Worm (Caenorhabditis elegans) whole organism, L1 larva: Measurements from ENCODE around the gene mdt-11.

Source experiments
- C34B4.2 ChIP-seq: sonication (generic microtip); optimal IDR thresholded peaks from 2 replicates; lab custom pipeline; 2017; ENCODE audit warnings: mild to moderate bottlenecking, missing genetic modification characterization, missing compliant biosample characterization
- F16B12.6 ChIP-seq: fragments of 150-350 bp; optimal IDR thresholded peaks from 2 replicates; lab custom pipeline; 2014; ENCODE audit warnings: missing biosample characterization, missing genetic modification characterization
- Y116A8C.19 ChIP-seq: sonication (generic microtip); optimal IDR thresholded peaks from 2 replicates; lab custom pipeline; 2016; ENCODE audit warnings: missing compliant biosample characterization, missing genetic modification characterization, borderline replicate concordance
- aha-1 ChIP-seq: fragments of 150-350 bp; optimal IDR thresholded peaks from 2 replicates; lab custom pipeline; 2014; ENCODE audit warnings: missing biosample characterization, missing genetic modification characterization
- alr-1 ChIP-seq: fragments of 200-800 bp; sonication (Bioruptor generic); optimal IDR thresholded peaks from 2 replicates; lab custom pipeline; 2018; ENCODE audit warnings: borderline replicate concordance, mild to moderate bottlenecking, missing genetic modification characterization, missing compliant biosample characterization
- aly-2 ChIP-seq: fragments of 150-350 bp; optimal IDR thresholded peaks from 2 replicates; lab custom pipeline; 2014; ENCODE audit warnings: missing biosample characterization, missing genetic modification characterization
- ama-1 ChIP-seq: fragments of 150-350 bp; optimal IDR thresholded peaks from 2 replicates; lab custom pipeline; 2014
- blmp-1 ChIP-seq: fragments of 150-350 bp; optimal IDR thresholded peaks from 2 replicates; lab custom pipeline; 2014; ENCODE audit warnings: missing biosample characterization, missing genetic modification characterization
- ceh-82 ChIP-seq, 3 experiments: fragments of 150-350 bp in 1 of 3; sonication (generic microtip) in 2 of 3; optimal IDR thresholded peaks; 2 replicates each; lab custom pipeline; 2014 to 2017; ENCODE audit warnings: missing biosample characterization in 3 of 3, missing genetic modification characterization in 3 of 3
- ceh-88 ChIP-seq: fragments of 200-800 bp; sonication (Bioruptor generic); IDR thresholded peaks from 2 replicates; pipeline ENCODE4 v1.3.6; 2022; ENCODE audit warnings: missing genetic modification characterization, missing compliant biosample characterization
- ceh-90 ChIP-seq: sonication (generic microtip); optimal IDR thresholded peaks from 2 replicates; lab custom pipeline; 2016; ENCODE audit warnings: missing genetic modification characterization, missing compliant biosample characterization
- ces-1 ChIP-seq: fragments of 150-350 bp; optimal IDR thresholded peaks from 2 replicates; lab custom pipeline; 2014; ENCODE audit warnings: missing biosample characterization, missing genetic modification reagents, missing genetic modification characterization
- dsc-1 ChIP-seq: sonication (generic microtip); optimal IDR thresholded peaks from 2 replicates; lab custom pipeline; 2016; ENCODE audit warnings: mild to moderate bottlenecking, missing genetic modification characterization, missing compliant biosample characterization
- efl-1 ChIP-seq, 4 experiments: fragments of 150-350 bp; optimal IDR thresholded peaks in 3 of 4; peaks in 1 of 4; 1 replicate in 1 of 4; 2 replicates in 3 of 4; lab custom pipeline; 2014; ENCODE audit warnings: missing biosample characterization in 2 of 4, missing genetic modification characterization in 2 of 4, missing genetic modification reagents in 2 of 4
- efl-3 ChIP-seq: fragments of 200-800 bp; sonication (Bioruptor generic); optimal IDR thresholded peaks from 2 replicates; lab custom pipeline; 2018; ENCODE audit warnings: mild to moderate bottlenecking, missing genetic modification characterization, missing compliant biosample characterization
- egl-13 ChIP-seq: sonication (generic microtip); optimal IDR thresholded peaks from 2 replicates; lab custom pipeline; 2016; ENCODE audit warnings: missing genotype, missing genetic modification reagents, missing genetic modification characterization, missing compliant biosample characterization
- elt-2 ChIP-seq: sonication (generic microtip); optimal IDR thresholded peaks from 2 replicates; lab custom pipeline; 2016; ENCODE audit warnings: missing genetic modification characterization, mild to moderate bottlenecking, inconsistent platforms, missing compliant biosample characterization, missing genetic modification reagents
- fkh-4 ChIP-seq: sonication (generic microtip); optimal IDR thresholded peaks from 2 replicates; lab custom pipeline; 2016; ENCODE audit warnings: missing compliant biosample characterization, missing genetic modification characterization, borderline replicate concordance
- fkh-8 ChIP-seq: sonication (generic microtip); optimal IDR thresholded peaks from 2 replicates; lab custom pipeline; 2016; ENCODE audit warnings: mild to moderate bottlenecking, missing genetic modification characterization, missing compliant biosample characterization
- hlh-17 ChIP-seq: fragments of 200-800 bp; sonication (Bioruptor generic); optimal IDR thresholded peaks from 2 replicates; lab custom pipeline; 2018; ENCODE audit warnings: missing genetic modification characterization, mild to moderate bottlenecking, missing compliant biosample characterization, moderate library complexity, borderline replicate concordance
- hpl-2 ChIP-seq: fragments of 150-350 bp; optimal IDR thresholded peaks from 2 replicates; lab custom pipeline; 2014; ENCODE audit warnings: missing biosample characterization, missing genetic modification reagents, missing genetic modification characterization
- isw-1 ChIP-seq: fragments of 200-800 bp; sonication (Bioruptor generic); IDR thresholded peaks from 2 replicates; pipeline ENCODE4 v1.3.6; 2022; ENCODE audit warnings: missing genetic modification characterization, missing compliant biosample characterization
- lin-35 ChIP-seq, 2 experiments: fragments of 150-350 bp; optimal IDR thresholded peaks; 2 replicates each; lab custom pipeline; 2014; ENCODE audit warnings: missing biosample characterization in 2 of 2, missing genetic modification characterization in 2 of 2, missing genetic modification reagents in 2 of 2
- lir-3 ChIP-seq: sonication (generic microtip); optimal IDR thresholded peaks from 2 replicates; lab custom pipeline; 2016; ENCODE audit warnings: mild to moderate bottlenecking, missing genetic modification characterization, moderate library complexity, missing compliant biosample characterization; ENCODE audit not compliant: poor library complexity
- mdl-1 ChIP-seq, 2 experiments: fragments of 150-350 bp; optimal IDR thresholded peaks; 2 replicates each; lab custom pipeline; 2014 to 2017; ENCODE audit warnings: missing biosample characterization in 2 of 2, missing genetic modification characterization in 2 of 2, inconsistent platforms in 1 of 2
- mef-2 ChIP-seq: fragments of 150-350 bp; optimal IDR thresholded peaks from 2 replicates; lab custom pipeline; 2014; ENCODE audit warnings: missing biosample characterization, missing genetic modification characterization
- mep-1 ChIP-seq: fragments of 150-350 bp; optimal IDR thresholded peaks from 2 replicates; lab custom pipeline; 2014; ENCODE audit warnings: missing biosample characterization, missing genetic modification characterization
- nhr-11 ChIP-seq: fragments of 150-350 bp; optimal IDR thresholded peaks from 2 replicates; lab custom pipeline; 2014; ENCODE audit warnings: missing biosample characterization, missing genetic modification characterization
- nhr-20 ChIP-seq: sonication (generic microtip); optimal IDR thresholded peaks from 2 replicates; lab custom pipeline; 2016; ENCODE audit warnings: mild to moderate bottlenecking, missing genetic modification characterization, missing compliant biosample characterization
- nhr-28 ChIP-seq: fragments of 150-350 bp; optimal IDR thresholded peaks from 2 replicates; lab custom pipeline; 2014; ENCODE audit warnings: missing biosample characterization, missing genetic modification characterization
- nhr-77 ChIP-seq: fragments of 150-350 bp; optimal IDR thresholded peaks from 2 replicates; lab custom pipeline; 2014; ENCODE audit warnings: missing biosample characterization, missing genetic modification characterization
- nhr-84 ChIP-seq: sonication (generic microtip); optimal IDR thresholded peaks from 2 replicates; lab custom pipeline; 2017; ENCODE audit warnings: missing biosample characterization, missing genetic modification characterization
- nhr-90 ChIP-seq: sonication (generic microtip); optimal IDR thresholded peaks from 2 replicates; lab custom pipeline; 2016; ENCODE audit warnings: mild to moderate bottlenecking, missing genetic modification characterization, missing compliant biosample characterization; ENCODE audit not compliant: poor library complexity
- pqm-1 ChIP-seq: sonication (generic microtip); optimal IDR thresholded peaks from 3 replicates; lab custom pipeline; 2017; ENCODE audit warnings: missing biosample characterization, missing genetic modification characterization
- skn-1 ChIP-seq: fragments of 150-350 bp; optimal IDR thresholded peaks from 2 replicates; lab custom pipeline; 2014; ENCODE audit warnings: missing biosample characterization, missing genetic modification characterization
- snpc-4 ChIP-seq: fragments of 150-350 bp; optimal IDR thresholded peaks from 2 replicates; lab custom pipeline; 2014; ENCODE audit warnings: missing biosample characterization, missing genetic modification characterization
- sox-4 ChIP-seq: sonication (generic microtip); optimal IDR thresholded peaks from 2 replicates; lab custom pipeline; 2016; ENCODE audit warnings: missing genetic modification characterization, missing compliant biosample characterization
- sptf-1 ChIP-seq: fragments of 150-350 bp; optimal IDR thresholded peaks from 2 replicates; lab custom pipeline; 2014; ENCODE audit warnings: missing biosample characterization, missing genetic modification characterization
- sup-37 ChIP-seq: fragments of 200-800 bp; sonication (Bioruptor generic); optimal IDR thresholded peaks from 2 replicates; lab custom pipeline; 2018; ENCODE audit warnings: mild to moderate bottlenecking, missing genetic modification characterization, missing compliant biosample characterization
- tbx-2 ChIP-seq: sonication (generic microtip); optimal IDR thresholded peaks from 2 replicates; lab custom pipeline; 2016; ENCODE audit warnings: missing genetic modification characterization, missing compliant biosample characterization
- tlp-1 ChIP-seq: fragments of 150-350 bp; optimal IDR thresholded peaks from 2 replicates; lab custom pipeline; 2014; ENCODE audit warnings: missing biosample characterization, missing genetic modification characterization
- unc-130 ChIP-seq: fragments of 150-350 bp; optimal IDR thresholded peaks from 2 replicates; lab custom pipeline; 2017; ENCODE audit warnings: missing biosample characterization, missing genetic modification characterization, inconsistent platforms
- unc-30 ChIP-seq: sonication (generic microtip); optimal IDR thresholded peaks from 2 replicates; lab custom pipeline; 2017; ENCODE audit warnings: missing biosample characterization, missing genetic modification characterization
- unc-62 ChIP-seq: fragments of 150-350 bp; optimal IDR thresholded peaks from 2 replicates; lab custom pipeline; 2014; ENCODE audit warnings: missing biosample characterization, missing genetic modification reagents, missing genetic modification characterization
- unc-86 ChIP-seq: sonication (generic microtip); optimal IDR thresholded peaks from 2 replicates; lab custom pipeline; 2016; ENCODE audit warnings: missing genetic modification characterization, missing compliant biosample characterization
- unc-98 ChIP-seq: fragments of 200-800 bp; sonication (Bioruptor generic); IDR thresholded peaks from 2 replicates; pipeline ENCODE4 v1.3.6; 2022; ENCODE audit warnings: missing genetic modification characterization, missing compliant biosample characterization
- vab-15 ChIP-seq: sonication (generic microtip); optimal IDR thresholded peaks from 2 replicates; lab custom pipeline; 2017; ENCODE audit warnings: missing genotype, mild to moderate bottlenecking, missing genetic modification characterization, missing compliant biosample characterization
- xbp-1 ChIP-seq: sonication (generic microtip); optimal IDR thresholded peaks from 2 replicates; lab custom pipeline; 2016; ENCODE audit warnings: missing genetic modification characterization, missing compliant biosample characterization
- zag-1 ChIP-seq: fragments of 150-350 bp; optimal IDR thresholded peaks from 2 replicates; lab custom pipeline; 2014; ENCODE audit warnings: missing biosample characterization, missing genetic modification characterization

Gene mdt-11

ce11 chrIII:5010723-5011122 lies 10.3 kb upstream of the mdt-11 start:
- TF ChIP-seq elt-2 (no peak), hpl-2 (no peak), unc-86 (tag; lab: Kevin White, UChicago) (no peak), fkh-4 (no peak), snpc-4 (tag; lab: Kevin White, UChicago) (no peak), dsc-1 (tag; lab: Kevin White, UChicago) (no peak), Y116A8C.19 (no peak), hlh-17 (GFP tag; lab: Kevin White, UChicago) (no peak), blmp-1 (tag; lab: Kevin White, UChicago) (no peak), mep-1 (no peak), sptf-1 (no peak), ama-1 (lab: Kevin White, UChicago) (no peak), unc-30 (tag; lab: Kevin White, UChicago) (no peak), xbp-1 (tag; lab: Kevin White, UChicago) (no peak), nhr-77 (no peak), egl-13 (tag; lab: Kevin White, UChicago) (no peak)

- TF ChIP-seq skn-1 (tag; lab: Kevin White, UChicago), result no peak
- TF ChIP-seq pqm-1 (tag; lab: Kevin White, UChicago), result no peak
- TF ChIP-seq lir-3 (tag; lab: Kevin White, UChicago), result no peak
- TF ChIP-seq ces-1 (GFP tag; lab: Kevin White, UChicago), result no peak
- no peak for TF ChIP-seq ceh-82 (tag; optimal IDR thresholded peaks at IDR 0.05; lab: Kevin White, UChicago)
- TF ChIP-seq unc-130, result no peak
- no peak for TF ChIP-seq mdl-1 (tag; optimal IDR thresholded peaks at IDR 0.05; lab: Kevin White, UChicago)
- no peak for TF ChIP-seq nhr-28 (tag; lab: Kevin White, UChicago)
- no peak for TF ChIP-seq efl-3 (GFP tag; lab: Kevin White, UChicago)
- no peak for TF ChIP-seq sup-37
- TF ChIP-seq fkh-8 (tag; lab: Kevin White, UChicago), result no peak
- no peak for TF ChIP-seq nhr-11 (tag; lab: Kevin White, UChicago)
- TF ChIP-seq ceh-88 (GFP tag; lab: Robert Waterston, UW), result no peak
- TF ChIP-seq nhr-84, result no peak
- TF ChIP-seq efl-1 (optimal IDR thresholded peaks at IDR 0.05; lab: Kevin White, UChicago), result no peak
- TF ChIP-seq efl-1 (GFP tag; optimal IDR thresholded peaks at IDR 0.05 in 1 of 2; lab: Kevin White, UChicago), result peak in 1 of 2 experiments; percentile 70
- TF ChIP-seq alr-1, result peak; percentile 81
- no peak for TF ChIP-seq fkh-4
- TF ChIP-seq, all 84 proteins: peak for 2
Observed at ce11 chrIII:5012460-5012859, 8.6 kb upstream of the mdt-11 start.

- TF ChIP-seq lin-35 (GFP tag; optimal IDR thresholded peaks at IDR 0.05; lab: Kevin White, UChicago) (peak; percentile 71 to 83), isw-1 (peak; percentile 75), aha-1 (tag; lab: Kevin White, UChicago) (no peak), zag-1 (tag; lab: Kevin White, UChicago) (peak; percentile 77), sup-37 (peak; percentile 32), C34B4.2 (no peak), ceh-90 (tag; lab: Kevin White, UChicago) (no peak), hpl-2 (no peak), mdl-1 (tag; optimal IDR thresholded peaks at IDR 0.05; lab: Kevin White, UChicago) (peak in 1 of 2 experiments; percentile 84), unc-62 (GFP tag; lab: Kevin White, UChicago) (no peak), snpc-4 (tag; lab: Kevin White, UChicago) (peak; percentile 75), F16B12.6 (tag; lab: Kevin White, UChicago) (peak; percentile 13), ces-1 (GFP tag; lab: Kevin White, UChicago) (no peak), tlp-1 (tag; lab: Kevin White, UChicago) (no peak), ceh-88 (GFP tag; lab: Robert Waterston, UW) (peak; percentile 55; the same call in 1 of the 2 replicates), unc-98 (GFP tag; lab: Robert Waterston, UW) (no peak), aly-2 (tag; lab: Kevin White, UChicago) (peak; percentile 86), sox-4 (tag; lab: Kevin White, UChicago) (peak; percentile 54), nhr-90 (tag; lab: Kevin White, UChicago) (peak; percentile 75), ceh-82 (tag; optimal IDR thresholded peaks at IDR 0.05; lab: Kevin White, UChicago) (peak; percentile 57 to 83 (median 80)), unc-86 (tag; lab: Kevin White, UChicago) (peak; percentile 89), mep-1 (peak; percentile 97), nhr-28 (tag; lab: Kevin White, UChicago) (no peak), blmp-1 (tag; lab: Kevin White, UChicago) (peak; percentile 88), mef-2 (peak; percentile 73), efl-3 (GFP tag; lab: Kevin White, UChicago) (no peak), egl-13 (tag; lab: Kevin White, UChicago) (peak; percentile 75), tbx-2 (tag; lab: Kevin White, UChicago) (peak; percentile 96), alr-1 (no peak), nhr-20 (tag; lab: Kevin White, UChicago) (peak; percentile 86), vab-15 (tag; lab: Kevin White, UChicago) (peak; percentile 22)
Observed at ce11 chrIII:5013915-5014346, 7.1 kb upstream of the mdt-11 start.
